Worm (Caenorhabditis elegans) whole organism, young adult: Measurements from ENCODE around the gene K08F8.15.

Experiments
- C06A6.2 ChIP-seq: fragments of 200-800 bp; sonication (Bioruptor generic); conservative IDR thresholded peaks from 2 replicates; pipeline ENCODE4 v1.3.6; 2022; ENCODE audit warnings: missing genetic modification characterization, missing compliant biosample characterization
- D2030.7 ChIP-seq: fragments of 200-800 bp; sonication (Bioruptor generic); IDR thresholded peaks from 2 replicates; pipeline ENCODE4 v1.3.6; 2022; ENCODE audit warnings: missing genetic modification reagents, missing genetic modification characterization, missing compliant biosample characterization
- F39B2.1 ChIP-seq: fragments of 200-800 bp; sonication (Bioruptor generic); IDR thresholded peaks from 2 replicates; pipeline ENCODE4 v1.3.6; 2022; ENCODE audit warnings: missing genetic modification reagents, missing genetic modification characterization, missing compliant biosample characterization
- F55B11.4 ChIP-seq: sonication (generic microtip); optimal IDR thresholded peaks from 2 replicates; lab custom pipeline; 2016; ENCODE audit warnings: missing compliant biosample characterization, missing genetic modification characterization, borderline replicate concordance; ENCODE audit not compliant: insufficient read depth
- K11D2.4 ChIP-seq: fragments of 200-800 bp; sonication (Bioruptor generic); IDR thresholded peaks from 2 replicates; pipeline ENCODE4 v1.3.6; 2022; ENCODE audit warnings: missing genetic modification reagents, missing genetic modification characterization, missing compliant biosample characterization
- Y79H2A.3 ChIP-seq: fragments of 200-800 bp; sonication (Bioruptor generic); conservative IDR thresholded peaks from 2 replicates; pipeline ENCODE4 v1.3.6; 2022; ENCODE audit warnings: missing genetic modification reagents, missing genetic modification characterization, missing compliant biosample characterization
- Y95B8A.8 ChIP-seq: fragments of 200-800 bp; sonication (Bioruptor generic); IDR thresholded peaks from 2 replicates; pipeline ENCODE4 v1.3.6; 2022; ENCODE audit warnings: missing genetic modification reagents, missing genetic modification characterization, missing compliant biosample characterization
- atf-7 ChIP-seq: sonication (generic microtip); optimal IDR thresholded peaks from 2 replicates; lab custom pipeline; 2017; ENCODE audit warnings: mild to moderate bottlenecking, missing genetic modification characterization, missing compliant biosample characterization
- attf-5 ChIP-seq: fragments of 200-800 bp; sonication (Bioruptor generic); optimal IDR thresholded peaks from 2 replicates; lab custom pipeline; 2018; ENCODE audit warnings: mild to moderate bottlenecking, missing genetic modification characterization, missing compliant biosample characterization
- ccch-3 ChIP-seq: fragments of 200-800 bp; sonication (Bioruptor generic); optimal IDR thresholded peaks from 2 replicates; lab custom pipeline; 2018; ENCODE audit warnings: mild to moderate bottlenecking, missing genetic modification characterization, missing compliant biosample characterization
- cebp-1 ChIP-seq, 2 experiments: fragments of 200-800 bp in 1 of 2; sonication (Bioruptor generic) in 1 of 2; sonication (generic microtip) in 1 of 2; IDR thresholded peaks in 1 of 2; optimal IDR thresholded peaks in 1 of 2; 2 replicates each; pipeline versions ENCODE4 v1.3.6 to Lab custom; 2017 to 2022; ENCODE audit warnings: missing compliant biosample characterization in 2 of 2, missing genetic modification characterization in 2 of 2, mild to moderate bottlenecking in 1 of 2, missing genetic modification reagents in 1 of 2, moderate library complexity in 1 of 2
- cebp-2 ChIP-seq: fragments of 200-800 bp; sonication (Bioruptor generic); IDR thresholded peaks from 2 replicates; pipeline ENCODE4 v1.3.6; 2022; ENCODE audit warnings: missing genetic modification characterization, missing compliant biosample characterization
- ceh-100 ChIP-seq: fragments of 200-800 bp; sonication (Bioruptor generic); IDR thresholded peaks from 2 replicates; pipeline ENCODE4 v1.3.6; 2022; ENCODE audit warnings: missing genetic modification reagents, missing genetic modification characterization, missing compliant biosample characterization
- ceh-40 ChIP-seq: fragments of 200-800 bp; sonication (Bioruptor generic); IDR thresholded peaks from 2 replicates; pipeline ENCODE4 v1.3.6; 2022; ENCODE audit warnings: missing genetic modification characterization, missing compliant biosample characterization
- ceh-58 ChIP-seq: fragments of 200-800 bp; sonication (Bioruptor generic); IDR thresholded peaks from 2 replicates; pipeline ENCODE4 v1.3.6; 2022; ENCODE audit warnings: missing genetic modification characterization, missing compliant biosample characterization
- ceh-79 ChIP-seq: sonication (generic microtip); optimal IDR thresholded peaks from 2 replicates; lab custom pipeline; 2017; ENCODE audit warnings: mild to moderate bottlenecking, missing genetic modification characterization, missing compliant biosample characterization
- chd-7 ChIP-seq: sonication (generic microtip); optimal IDR thresholded peaks from 2 replicates; lab custom pipeline; 2016; ENCODE audit warnings: mild to moderate bottlenecking, missing genetic modification characterization, moderate library complexity, missing compliant biosample characterization
- dpl-1 ChIP-seq: fragments of 150-350 bp; optimal IDR thresholded peaks from 2 replicates; lab custom pipeline; 2014; ENCODE audit warnings: missing biosample characterization, missing genetic modification reagents, missing genetic modification characterization
- egl-18 ChIP-seq: fragments of 200-800 bp; sonication (Bioruptor generic); IDR thresholded peaks from 2 replicates; pipeline ENCODE4 v1.3.6; 2022; ENCODE audit warnings: missing genetic modification reagents, missing genetic modification characterization, missing compliant biosample characterization
- egl-44 ChIP-seq: fragments of 200-800 bp; sonication (Bioruptor generic); IDR thresholded peaks from 2 replicates; pipeline ENCODE4 v1.3.6; 2022; ENCODE audit warnings: missing genetic modification reagents, missing genetic modification characterization, missing compliant biosample characterization
- ets-4 ChIP-seq: fragments of 200-800 bp; sonication (Bioruptor generic); optimal IDR thresholded peaks from 2 replicates; lab custom pipeline; 2018; ENCODE audit warnings: mild to moderate bottlenecking, missing genetic modification characterization, missing compliant biosample characterization
- gei-17 ChIP-seq: fragments of 200-800 bp; sonication (Bioruptor generic); optimal IDR thresholded peaks from 2 replicates; lab custom pipeline; 2018; ENCODE audit warnings: mild to moderate bottlenecking, missing genetic modification characterization, missing compliant biosample characterization
- hmg-1.2 ChIP-seq: fragments of 200-800 bp; sonication (Bioruptor generic); IDR thresholded peaks from 2 replicates; pipeline ENCODE4 v1.3.6; 2022; ENCODE audit warnings: missing genetic modification reagents, missing genetic modification characterization, missing compliant biosample characterization
- hmg-20 ChIP-seq: fragments of 200-800 bp; sonication (Bioruptor generic); IDR thresholded peaks from 2 replicates; pipeline ENCODE4 v1.3.6; 2022; ENCODE audit warnings: missing genetic modification reagents, missing genetic modification characterization, missing compliant biosample characterization
- hrde-1 ChIP-seq: sonication (generic microtip); optimal IDR thresholded peaks from 2 replicates; lab custom pipeline; 2016; ENCODE audit warnings: missing genetic modification characterization, mild to moderate bottlenecking, missing compliant biosample characterization, moderate library complexity, missing genotype, missing genetic modification reagents, borderline replicate concordance
- lag-1 ChIP-seq: fragments of 200-800 bp; sonication (Bioruptor generic); IDR thresholded peaks from 2 replicates; pipeline ENCODE4 v1.3.6; 2022; ENCODE audit warnings: missing genetic modification reagents, missing genetic modification characterization, missing compliant biosample characterization
- let-526 ChIP-seq: fragments of 200-800 bp; sonication (Bioruptor generic); IDR thresholded peaks from 2 replicates; pipeline ENCODE4 v1.3.6; 2022; ENCODE audit warnings: missing genetic modification reagents, missing genetic modification characterization, missing compliant biosample characterization
- let-607 ChIP-seq, 2 experiments: fragments of 200-800 bp in 1 of 2; sonication (Bioruptor generic) in 1 of 2; sonication (generic microtip) in 1 of 2; optimal IDR thresholded peaks; 2 replicates each; lab custom pipeline; 2016 to 2018; ENCODE audit warnings: mild to moderate bottlenecking in 2 of 2, missing compliant biosample characterization in 2 of 2, missing genetic modification characterization in 2 of 2, moderate library complexity in 2 of 2, missing genotype in 1 of 2
- lin-40 ChIP-seq: sonication (generic microtip); optimal IDR thresholded peaks from 2 replicates; lab custom pipeline; 2016; ENCODE audit warnings: missing genetic modification characterization, mild to moderate bottlenecking, missing compliant biosample characterization, missing genotype, missing genetic modification reagents
- lsl-1 ChIP-seq: fragments of 200-800 bp; sonication (Bioruptor generic); optimal IDR thresholded peaks from 2 replicates; lab custom pipeline; 2018; ENCODE audit warnings: mild to moderate bottlenecking, missing genetic modification characterization, moderate library complexity, missing compliant biosample characterization
- madf-10 ChIP-seq: sonication (generic microtip); optimal IDR thresholded peaks from 2 replicates; lab custom pipeline; 2016; ENCODE audit warnings: mild to moderate bottlenecking, missing genetic modification characterization, missing compliant biosample characterization
- mcd-1 ChIP-seq: fragments of 200-800 bp; sonication (Bioruptor generic); IDR thresholded peaks from 2 replicates; pipeline ENCODE4 v1.3.6; 2022; ENCODE audit warnings: missing genetic modification reagents, missing genetic modification characterization, missing compliant biosample characterization
- mes-4 ChIP-seq: sonication (generic microtip); optimal IDR thresholded peaks from 2 replicates; lab custom pipeline; 2016; ENCODE audit warnings: missing genotype, missing genetic modification characterization, missing compliant biosample characterization
- nhr-80 ChIP-seq: sonication (generic microtip); optimal IDR thresholded peaks from 2 replicates; lab custom pipeline; 2016; ENCODE audit warnings: missing genetic modification characterization, missing compliant biosample characterization
- rcor-1 ChIP-seq: fragments of 200-800 bp; sonication (Bioruptor generic); IDR thresholded peaks from 2 replicates; pipeline ENCODE4 v1.3.6; 2022; ENCODE audit warnings: missing genetic modification reagents, missing genetic modification characterization, missing compliant biosample characterization
- rec-8 ChIP-seq, 2 experiments: sonication (generic microtip); optimal IDR thresholded peaks; 2 replicates each; lab custom pipeline; 2016; ENCODE audit warnings: mild to moderate bottlenecking in 2 of 2, missing genetic modification characterization in 2 of 2, missing genetic modification reagents in 2 of 2, missing genotype in 2 of 2, missing biosample characterization in 1 of 2, missing compliant biosample characterization in 1 of 2, moderate library complexity in 1 of 2
- sea-2 ChIP-seq: fragments of 200-800 bp; sonication (Bioruptor generic); IDR thresholded peaks from 2 replicates; pipeline ENCODE4 v1.3.6; 2022; ENCODE audit warnings: missing genetic modification characterization, missing compliant biosample characterization
- snpc-1.3 ChIP-seq: sonication (generic microtip); optimal IDR thresholded peaks from 2 replicates; lab custom pipeline; 2017; ENCODE audit warnings: missing genetic modification characterization, mild to moderate bottlenecking, missing compliant biosample characterization, antibody characterized with exemption, moderate library complexity, missing genotype, missing genetic modification reagents; ENCODE audit not compliant: insufficient read depth
- tbp1 ChIP-seq: fragments of 200-800 bp; sonication (Bioruptor generic); optimal IDR thresholded peaks from 2 replicates; lab custom pipeline; 2018; ENCODE audit warnings: mild to moderate bottlenecking, missing genetic modification characterization, missing compliant biosample characterization
- tbx-9 ChIP-seq: sonication (generic microtip); optimal IDR thresholded peaks from 2 replicates; lab custom pipeline; 2016; ENCODE audit warnings: borderline replicate concordance, missing genetic modification characterization, inconsistent platforms, missing compliant biosample characterization
- unc-130 ChIP-seq: sonication (generic microtip); optimal IDR thresholded peaks from 2 replicates; lab custom pipeline; 2016; ENCODE audit warnings: missing genetic modification reagents, missing genetic modification characterization, missing compliant biosample characterization
- ztf-22 ChIP-seq: fragments of 200-800 bp; sonication (Bioruptor generic); optimal IDR thresholded peaks from 2 replicates; lab custom pipeline; 2018; ENCODE audit warnings: mild to moderate bottlenecking, missing genetic modification characterization, moderate library complexity, missing compliant biosample characterization
- ztf-28 ChIP-seq: fragments of 200-800 bp; sonication (Bioruptor generic); IDR thresholded peaks from 2 replicates; pipeline ENCODE4 v1.3.6; 2022; ENCODE audit warnings: missing genetic modification reagents, missing genetic modification characterization, missing compliant biosample characterization
- ztf-6 ChIP-seq: fragments of 200-800 bp; sonication (Bioruptor generic); IDR thresholded peaks from 2 replicates; pipeline ENCODE4 v1.3.6; 2022; ENCODE audit warnings: missing genetic modification reagents, missing genetic modification characterization, missing compliant biosample characterization

The K08F8.15 gene

ce11 chrII:8740326-8740949, 26.2 kb upstream of the K08F8.15 start (continued):
- no peak for TF ChIP-seq cebp-1 (GFP tag; IDR thresholded peaks at IDR 0.05; lab: Robert Waterston, UW)
- peak; percentile 36 for TF ChIP-seq cebp-1 (tag; optimal IDR thresholded peaks at IDR 0.05; lab: Kevin White, UChicago)
- TF ChIP-seq lin-40 (tag; lab: Kevin White, UChicago), result peak; percentile 72
- TF ChIP-seq ztf-28 (GFP tag; lab: Robert Waterston, UW), result no peak
- no peak for TF ChIP-seq ceh-79
- peak in 1 of 2 experiments; percentile 3 for TF ChIP-seq let-607 (tag; optimal IDR thresholded peaks at IDR 0.05; lab: Kevin White, UChicago)
- TF ChIP-seq mcd-1 (GFP tag; lab: Robert Waterston, UW), result peak; percentile 11; the same call in 1 of the 2 replicates
- TF ChIP-seq madf-10 (tag; lab: Kevin White, UChicago), result peak; percentile 5
- TF ChIP-seq rec-8 (tag; optimal IDR thresholded peaks at IDR 0.05; lab: Kevin White, UChicago), result no peak
- TF ChIP-seq F55B11.4 (tag; lab: Kevin White, UChicago), result no peak
- no peak for TF ChIP-seq snpc-1.3 (tag; lab: Kevin White, UChicago)
- TF ChIP-seq nhr-80 (tag; lab: Kevin White, UChicago), result peak; percentile 90
- no peak for TF ChIP-seq tbx-9
- no peak for TF ChIP-seq mes-4 (tag; lab: Kevin White, UChicago)
- TF ChIP-seq attf-5, result no peak
- no peak for TF ChIP-seq lsl-1
- peak; percentile 78 for TF ChIP-seq atf-7 (tag; lab: Kevin White, UChicago)
- TF ChIP-seq lag-1, result no peak
- TF ChIP-seq egl-44 (GFP tag; lab: Robert Waterston, UW), result peak; percentile 60; the same call in 1 of the 2 replicates
- TF ChIP-seq, all 124 proteins: peak for 18

- no peak for TF ChIP-seq hrde-1 (tag; lab: Kevin White, UChicago)
- no peak for TF ChIP-seq ztf-6 (GFP tag; lab: Robert Waterston, UW)
- TF ChIP-seq cebp-2 (GFP tag; lab: Robert Waterston, UW), result no peak
- no peak for TF ChIP-seq F39B2.1 (GFP tag; lab: Robert Waterston, UW)
- no peak for TF ChIP-seq chd-7 (tag; lab: Kevin White, UChicago)
- no peak for TF ChIP-seq gei-17 (GFP tag; lab: Kevin White, UChicago)
- TF ChIP-seq C06A6.2 (GFP tag; lab: Robert Waterston, UW), result peak; percentile 47; the same call in 1 of the 2 replicates
- TF ChIP-seq ets-4, result no peak
- no peak for TF ChIP-seq hmg-20 (GFP tag; lab: Robert Waterston, UW)
- TF ChIP-seq D2030.7 (GFP tag; lab: Robert Waterston, UW), result no peak
- TF ChIP-seq ztf-22 (GFP tag; lab: Kevin White, UChicago), result peak; percentile 19
- no peak for TF ChIP-seq Y95B8A.8 (GFP tag; lab: Robert Waterston, UW)
- no peak for TF ChIP-seq let-526 (GFP tag; lab: Robert Waterston, UW)
- no peak for TF ChIP-seq sea-2 (GFP tag; lab: Robert Waterston, UW)
- no peak for TF ChIP-seq hmg-1.2
- no peak for TF ChIP-seq unc-130
- no peak for TF ChIP-seq rec-8 (tag; optimal IDR thresholded peaks at IDR 0.05; lab: Kevin White, UChicago)
- no peak for TF ChIP-seq egl-44 (GFP tag; lab: Robert Waterston, UW)
- TF ChIP-seq snpc-1.3 (tag; lab: Kevin White, UChicago), result no peak
- TF ChIP-seq nhr-80 (tag; lab: Kevin White, UChicago), result peak; percentile 33
- TF ChIP-seq ceh-40, result no peak
- TF ChIP-seq Y79H2A.3, result no peak
- TF ChIP-seq tbx-9, result no peak
- TF ChIP-seq egl-18 (GFP tag; lab: Robert Waterston, UW), result no peak
- TF ChIP-seq dpl-1 (GFP tag; lab: Kevin White, UChicago), result no peak
- no peak for TF ChIP-seq cebp-1 (GFP tag; IDR thresholded peaks at IDR 0.05; lab: Robert Waterston, UW)
- peak; percentile 35 for TF ChIP-seq cebp-1 (tag; optimal IDR thresholded peaks at IDR 0.05; lab: Kevin White, UChicago)
- no peak for TF ChIP-seq rcor-1
- TF ChIP-seq ccch-3 (GFP tag; lab: Kevin White, UChicago), result no peak
- no peak for TF ChIP-seq ceh-100 (GFP tag; lab: Robert Waterston, UW)
- TF ChIP-seq tbp1 (GFP tag; lab: Kevin White, UChicago), result no peak
- TF ChIP-seq K11D2.4 (GFP tag; lab: Robert Waterston, UW), result no peak
- TF ChIP-seq ceh-58 (GFP tag; lab: Robert Waterston, UW), result no peak
- no peak for TF ChIP-seq atf-7 (tag; lab: Kevin White, UChicago)
These were observed 25.3 kb upstream of the K08F8.15 start for ce11 chrII:8741277-8741676.
